Worm (Caenorhabditis elegans): ENCODE data around the gene F53A9.9.

- TF ChIP-seq med-1 (GFP tag; optimal IDR thresholded peaks at IDR 0.05; ENCODE audit: insufficient read depth) = no peak
- TF ChIP-seq ztf-29 (GFP tag; IDR thresholded peaks at IDR 0.05) = no peak
- TF ChIP-seq flt-1 (GFP tag; IDR thresholded peaks at IDR 0.05) = no peak
- no peak for TF ChIP-seq klf-2 (GFP tag; conservative IDR thresholded peaks at IDR 0.05)
- no peak for TF ChIP-seq T22C8.4 (GFP tag; IDR thresholded peaks at IDR 0.05)
Observed at ce11 chrX:8712662-8713061, 7.9 kb downstream of the F53A9.9 start.

Data from whole organism, midembryonic.